Worm (Caenorhabditis elegans) whole organism, L1 larva: ENCODE measurements around the gene C14E2.7.

ENCODE experiments used
- C34B4.2 ChIP-seq: sonication (generic microtip); optimal IDR thresholded peaks from 2 replicates; lab custom pipeline; 2017; ENCODE audit warnings: mild to moderate bottlenecking, missing genetic modification characterization, missing compliant biosample characterization
- blmp-1 ChIP-seq: fragments of 150-350 bp; optimal IDR thresholded peaks from 2 replicates; lab custom pipeline; 2014; ENCODE audit warnings: missing biosample characterization, missing genetic modification characterization
- efl-1 ChIP-seq, 4 experiments: fragments of 150-350 bp; optimal IDR thresholded peaks in 3 of 4; peaks in 1 of 4; 1 replicate in 1 of 4; 2 replicates in 3 of 4; lab custom pipeline; 2014; ENCODE audit warnings: missing biosample characterization in 2 of 4, missing genetic modification characterization in 2 of 4, missing genetic modification reagents in 2 of 4
- lin-39 ChIP-seq: fragments of 150-350 bp; optimal IDR thresholded peaks from 2 replicates; lab custom pipeline; 2014; ENCODE audit warnings: missing biosample characterization, missing genetic modification reagents, missing genetic modification characterization
- lsy-2 ChIP-seq, 2 experiments: fragments of 150-350 bp; optimal IDR thresholded peaks; 2 replicates each; lab custom pipeline; 2014; ENCODE audit warnings: missing biosample characterization in 2 of 2, missing genetic modification characterization in 2 of 2
- mdl-1 ChIP-seq, 2 experiments: fragments of 150-350 bp; optimal IDR thresholded peaks; 2 replicates each; lab custom pipeline; 2014 to 2017; ENCODE audit warnings: missing biosample characterization in 2 of 2, missing genetic modification characterization in 2 of 2, inconsistent platforms in 1 of 2
- nhr-11 ChIP-seq: fragments of 150-350 bp; optimal IDR thresholded peaks from 2 replicates; lab custom pipeline; 2014; ENCODE audit warnings: missing biosample characterization, missing genetic modification characterization
- pqm-1 ChIP-seq: sonication (generic microtip); optimal IDR thresholded peaks from 3 replicates; lab custom pipeline; 2017; ENCODE audit warnings: missing biosample characterization, missing genetic modification characterization
- snpc-4 ChIP-seq: fragments of 150-350 bp; optimal IDR thresholded peaks from 2 replicates; lab custom pipeline; 2014; ENCODE audit warnings: missing biosample characterization, missing genetic modification characterization
- swsn-7 ChIP-seq: sonication (generic microtip); optimal IDR thresholded peaks from 2 replicates; lab custom pipeline; 2016; ENCODE audit warnings: missing genetic modification characterization, missing compliant biosample characterization
- unc-98 ChIP-seq: fragments of 200-800 bp; sonication (Bioruptor generic); IDR thresholded peaks from 2 replicates; pipeline ENCODE4 v1.3.6; 2022; ENCODE audit warnings: missing genetic modification characterization, missing compliant biosample characterization
- zag-1 ChIP-seq: fragments of 150-350 bp; optimal IDR thresholded peaks from 2 replicates; lab custom pipeline; 2014; ENCODE audit warnings: missing biosample characterization, missing genetic modification characterization
- zip-4 ChIP-seq: fragments of 200-800 bp; sonication (Bioruptor generic); optimal IDR thresholded peaks from 2 replicates; lab custom pipeline; 2018; ENCODE audit warnings: mild to moderate bottlenecking, missing genetic modification characterization, moderate library complexity, missing compliant biosample characterization
- ztf-11 ChIP-seq, 2 experiments: sonication (generic microtip); optimal IDR thresholded peaks; 2 replicates each; lab custom pipeline; 2016 to 2017; ENCODE audit warnings: missing genetic modification characterization in 2 of 2, missing biosample characterization in 1 of 2, missing compliant biosample characterization in 1 of 2

- TF ChIP-seq efl-1 (optimal IDR thresholded peaks at IDR 0.05; lab: Kevin White, UChicago) (no peak), efl-1 (GFP tag; optimal IDR thresholded peaks at IDR 0.05 in 1 of 2; lab: Kevin White, UChicago) (no peak), mdl-1 (tag; optimal IDR thresholded peaks at IDR 0.05; lab: Kevin White, UChicago) (no peak), lsy-2 (tag; optimal IDR thresholded peaks at IDR 0.05; lab: Kevin White, UChicago) (no peak), swsn-7 (tag; lab: Kevin White, UChicago) (no peak), lin-39 (tag; lab: Kevin White, UChicago) (no peak), nhr-11 (tag; lab: Kevin White, UChicago) (no peak), blmp-1 (no peak), zip-4 (GFP tag; lab: Kevin White, UChicago) (no peak), C34B4.2 (tag; lab: Kevin White, UChicago) (no peak), unc-98 (GFP tag; lab: Robert Waterston, UW) (no peak), zag-1 (tag; lab: Kevin White, UChicago) (no peak), snpc-4 (tag; lab: Kevin White, UChicago) (no peak), pqm-1 (tag; lab: Kevin White, UChicago) (no peak), ztf-11 (tag; optimal IDR thresholded peaks at IDR 0.05; lab: Kevin White, UChicago) (no peak)
Measured at ce11 chrX:1857777-1858176, 41.6 kb downstream of the C14E2.7 start.
